Worm (Caenorhabditis elegans) whole organism, midembryonic: ENCODE measurements around the gene srt-68.

Experiments used
- T22C8.4 ChIP-seq: fragments of 200-800 bp; sonication (Bioruptor generic); IDR thresholded peaks from 2 replicates; pipeline ENCODE4 v1.3.6; 2022; ENCODE audit warnings: missing genetic modification characterization, missing compliant biosample characterization
- cog-1 ChIP-seq: sonication (generic microtip); optimal IDR thresholded peaks from 2 replicates; lab custom pipeline; 2016; ENCODE audit warnings: missing genetic modification characterization, missing compliant biosample characterization
- flt-1 ChIP-seq: fragments of 200-800 bp; sonication (Bioruptor generic); IDR thresholded peaks from 2 replicates; pipeline ENCODE4 v1.3.6; 2022; ENCODE audit warnings: missing genetic modification characterization, missing compliant biosample characterization
- klf-2 ChIP-seq: fragments of 200-800 bp; sonication (Bioruptor generic); conservative IDR thresholded peaks from 2 replicates; pipeline ENCODE4 v1.3.6; 2022; ENCODE audit warnings: missing genetic modification reagents, missing genetic modification characterization, missing compliant biosample characterization
- med-1 ChIP-seq: sonication (generic microtip); optimal IDR thresholded peaks from 2 replicates; lab custom pipeline; 2017; ENCODE audit warnings: missing genetic modification characterization, mild to moderate bottlenecking, missing compliant biosample characterization, antibody characterized with exemption, missing genetic modification reagents; ENCODE audit not compliant: insufficient read depth
- ref-1 ChIP-seq: fragments of 200-800 bp; sonication (Bioruptor generic); conservative IDR thresholded peaks from 2 replicates; pipeline ENCODE4 v1.3.6; 2022; ENCODE audit warnings: missing genetic modification reagents, missing genetic modification characterization, missing compliant biosample characterization
- tab-1 ChIP-seq: fragments of 200-800 bp; sonication (Bioruptor generic); IDR thresholded peaks from 2 replicates; pipeline ENCODE4 v1.3.6; 2022; ENCODE audit warnings: missing genetic modification characterization, missing compliant biosample characterization
- ztf-23 ChIP-seq: fragments of 200-800 bp; sonication (Bioruptor generic); IDR thresholded peaks from 2 replicates; pipeline ENCODE4 v1.3.6; 2022; ENCODE audit warnings: missing genetic modification reagents, missing genetic modification characterization, missing compliant biosample characterization
- ztf-29 ChIP-seq: fragments of 200-800 bp; sonication (Bioruptor generic); IDR thresholded peaks from 2 replicates; pipeline ENCODE4 v1.3.6; 2022; ENCODE audit warnings: missing genetic modification reagents, missing genetic modification characterization, missing compliant biosample characterization

srt-68 gene

ce11 chrV:5272619-5273074 is 20.7 kb upstream of the srt-68 start:
- no peak for TF ChIP-seq cog-1
- TF ChIP-seq flt-1 (GFP tag; lab: Robert Waterston, UW): 0 out of 2 replicates have a peak, but pooled peaks have one; percentile 20

- TF ChIP-seq ref-1 (GFP tag; lab: Robert Waterston, UW) (no peak), cog-1 (no peak), flt-1 (GFP tag; lab: Robert Waterston, UW) (no peak), T22C8.4 (GFP tag; lab: Robert Waterston, UW) (no peak), klf-2 (GFP tag; lab: Robert Waterston, UW) (no peak), med-1 (no peak), ztf-29 (no peak), tab-1 (GFP tag; lab: Robert Waterston, UW) (no peak), ztf-23 (no peak)
Measured at ce11 chrV:5272034-5272433, 20.1 kb upstream of the srt-68 start.

- no peak for TF ChIP-seq klf-2 (GFP tag; lab: Robert Waterston, UW)
- peak; percentile 12 for TF ChIP-seq cog-1
Measured at ce11 chrV:5271487-5271886, 19.6 kb upstream of the srt-68 start.

- TF ChIP-seq T22C8.4 (GFP tag; lab: Robert Waterston, UW) (0 out of 2 replicates have a peak, but pooled peaks have one; percentile 35), ref-1 (GFP tag; lab: Robert Waterston, UW) (no peak), tab-1 (GFP tag; lab: Robert Waterston, UW) (no peak), ztf-29 (no peak)
Measured at ce11 chrV:5269024-5269535, 17.2 kb upstream of the srt-68 start, which contains the start of gene penr-1. Gene penr-1 (plus strand): TSS chrV:5269485.

- no peak for TF ChIP-seq klf-2 (GFP tag; lab: Robert Waterston, UW)
- no peak for TF ChIP-seq ztf-23
- TF ChIP-seq T22C8.4 (GFP tag; lab: Robert Waterston, UW): no peak
Measured at ce11 chrV:5265581-5265980, 13.7 kb upstream of the srt-68 start, which contains the start of the genes srt-69 and B0238.12. Gene srt-69 (minus strand): TSS chrV:5265681. Gene B0238.12 (plus strand): TSS chrV:5265844.

- TF ChIP-seq tab-1 (GFP tag; lab: Robert Waterston, UW) (no peak), klf-2 (GFP tag; lab: Robert Waterston, UW) (no peak)
Measured at ce11 chrV:5262999-5263398, 11.1 kb upstream of the srt-68 start, which contains the start of gene cest-30. Gene cest-30 (minus strand): TSS chrV:5263099.

- no peak for TF ChIP-seq cog-1
- TF ChIP-seq ztf-29: no peak
- no peak for TF ChIP-seq T22C8.4 (GFP tag; lab: Robert Waterston, UW)
- no peak for TF ChIP-seq med-1
- no peak for TF ChIP-seq ref-1 (GFP tag; lab: Robert Waterston, UW)
- TF ChIP-seq flt-1 (GFP tag; lab: Robert Waterston, UW): no peak
- TF ChIP-seq ztf-23: no peak
- TF ChIP-seq tab-1 (GFP tag; lab: Robert Waterston, UW): no peak
- TF ChIP-seq klf-2 (GFP tag; lab: Robert Waterston, UW): no peak
Measured at ce11 chrV:5259448-5259847, 7.5 kb upstream of the srt-68 start, which contains the start of gene srt-70. Gene srt-70 (minus strand): TSS chrV:5259548.

ce11 chrV:5257358-5257757 is 5.4 kb upstream of the srt-68 start, which contains the start of gene srt-67:
Gene srt-67 (minus strand): TSS chrV:5257458.
- TF ChIP-seq med-1: no peak
- no peak for TF ChIP-seq ztf-23
- TF ChIP-seq flt-1 (GFP tag; lab: Robert Waterston, UW): no peak
- no peak for TF ChIP-seq T22C8.4 (GFP tag; lab: Robert Waterston, UW)
- TF ChIP-seq klf-2 (GFP tag; lab: Robert Waterston, UW): no peak
- no peak for TF ChIP-seq ztf-29
- TF ChIP-seq tab-1 (GFP tag; lab: Robert Waterston, UW): no peak
- no peak for TF ChIP-seq cog-1

- TF ChIP-seq cog-1 (no peak), ztf-29 (no peak), T22C8.4 (GFP tag; lab: Robert Waterston, UW) (no peak)
Measured at ce11 chrV:5243036-5243435, 8.9 kb downstream of the srt-68 start, which contains the start of gene cest-35.1. Gene cest-35.1 (minus strand): TSS chrV:5243136.

- TF ChIP-seq flt-1 (GFP tag; lab: Robert Waterston, UW): no peak
- no peak for TF ChIP-seq ztf-23
- no peak for TF ChIP-seq tab-1 (GFP tag; lab: Robert Waterston, UW)
- TF ChIP-seq ref-1 (GFP tag; lab: Robert Waterston, UW): no peak
- no peak for TF ChIP-seq T22C8.4 (GFP tag; lab: Robert Waterston, UW)
Measured at ce11 chrV:5239903-5240302, 12.0 kb downstream of the srt-68 start, which contains the start of gene B0238.15. Gene B0238.15 (plus strand): TSS chrV:5240203.

- TF ChIP-seq klf-2 (GFP tag; lab: Robert Waterston, UW) (no peak), T22C8.4 (GFP tag; lab: Robert Waterston, UW) (no peak), ztf-23 (no peak), med-1 (no peak), ref-1 (GFP tag; lab: Robert Waterston, UW) (no peak), flt-1 (GFP tag; lab: Robert Waterston, UW) (no peak), tab-1 (GFP tag; lab: Robert Waterston, UW) (no peak), cog-1 (no peak)
Measured at ce11 chrV:5239404-5239803, 12.5 kb downstream of the srt-68 start, which contains the start of gene C52A10.3. Gene C52A10.3 (minus strand): TSS chrV:5239504.
